Worm (Caenorhabditis elegans) whole organism, dauer: ENCODE measurements around the gene C29E4.15.
"Not testable (repeated sequence)": the region's sequence is repeated elsewhere in the genome, so short reads cannot be mapped to it uniquely, and the experiment has no call there.

ENCODE experiments used
- unc-62 ChIP-seq: sonication (generic microtip); optimal IDR thresholded peaks from 2 replicates; lab custom pipeline; 2017; ENCODE audit warnings: missing biosample characterization, missing genetic modification reagents, missing genetic modification characterization

The C29E4.15 gene

DNA sequence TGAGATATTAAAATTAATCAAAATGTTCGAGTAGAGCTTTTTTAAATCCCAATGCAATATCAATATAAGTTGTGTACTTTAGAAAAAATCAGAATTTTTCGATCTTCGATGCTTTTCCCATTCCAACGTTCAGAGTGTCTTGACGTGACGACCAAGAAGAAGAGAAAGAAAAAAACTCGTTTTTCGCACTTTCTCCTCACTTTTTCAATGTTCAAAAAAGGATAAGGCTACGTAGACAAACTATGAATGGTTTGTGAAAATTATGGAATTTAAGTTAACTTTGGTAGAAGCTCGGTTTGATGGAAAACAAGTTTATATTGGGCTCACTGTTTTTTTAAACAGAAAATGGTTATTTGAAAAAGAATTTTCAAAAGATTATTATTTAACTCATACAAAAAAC is 4.7 kb upstream of the C29E4.15 start:
- TF ChIP-seq unc-62 (GFP tag; lab: Kevin White, UChicago): no peak

ce11 chrIII:7948802-7949201 is 3.6 kb upstream of the C29E4.15 start, which contains the start of gene col-90:
TSS of gene col-90 (plus strand) at chrIII:7948838.
- no peak for TF ChIP-seq unc-62 (GFP tag; lab: Kevin White, UChicago)

DNA sequence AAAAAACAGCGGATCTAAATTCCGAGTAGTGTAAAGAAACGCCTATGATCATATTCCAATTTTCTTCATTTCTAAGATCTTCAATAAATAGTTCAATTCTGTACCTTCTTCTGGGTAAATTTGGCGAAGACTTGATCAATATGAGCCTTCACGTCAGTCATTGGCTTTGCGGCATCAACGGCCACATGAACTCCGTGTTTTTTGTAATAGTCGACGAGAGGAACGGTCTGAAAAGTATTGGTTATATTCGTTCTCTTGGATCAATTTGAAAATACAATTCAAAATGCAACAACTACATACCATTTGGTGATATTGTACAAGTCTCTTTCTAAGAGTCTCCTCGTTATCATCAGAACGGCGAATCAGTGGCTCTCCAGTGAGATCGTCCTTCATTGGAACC is 2.0 kb upstream of the C29E4.15 start:
- no peak for TF ChIP-seq unc-62 (GFP tag; lab: Kevin White, UChicago)

ce11 chrIII:7953208-7953607 is 785 bp downstream of the C29E4.15 start, which contains the start of gene let-754:
TSS of gene let-754 (minus strand) at chrIII:7953308.
- no peak for TF ChIP-seq unc-62 (GFP tag; lab: Kevin White, UChicago)

DNA sequence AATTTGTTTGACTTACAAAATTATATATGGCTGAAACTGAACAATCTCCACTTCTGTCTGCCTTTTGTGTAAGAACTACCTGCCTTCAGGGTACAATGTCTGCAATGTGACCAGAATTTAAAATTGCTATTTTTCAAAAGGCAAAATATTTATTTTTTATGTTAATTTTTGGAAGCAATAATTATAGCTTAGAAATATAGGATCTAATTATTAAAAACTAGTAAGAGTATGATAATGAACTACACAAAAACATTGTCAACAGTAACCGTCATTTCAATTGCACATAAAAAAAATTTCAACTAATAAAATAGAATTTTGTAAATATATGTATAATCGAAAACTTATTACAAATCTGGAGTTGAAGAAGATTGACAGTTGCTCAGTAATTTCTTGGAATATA is 4.5 kb downstream of the C29E4.15 start, which contains the start of gene C29E4.9:
C29E4.9 (minus strand) TSS at position 101 of the 400 bp plus-strand sequence.
- no peak for TF ChIP-seq unc-62 (GFP tag; lab: Kevin White, UChicago)

- TF ChIP-seq unc-62 (GFP tag; lab: Kevin White, UChicago): no peak
Observed at ce11 chrIII:7958085-7958484, 5.7 kb downstream of the C29E4.15 start, which contains the start of gene C29E4.11. TSS of gene C29E4.11 (minus strand) at chrIII:7958114.

DNA sequence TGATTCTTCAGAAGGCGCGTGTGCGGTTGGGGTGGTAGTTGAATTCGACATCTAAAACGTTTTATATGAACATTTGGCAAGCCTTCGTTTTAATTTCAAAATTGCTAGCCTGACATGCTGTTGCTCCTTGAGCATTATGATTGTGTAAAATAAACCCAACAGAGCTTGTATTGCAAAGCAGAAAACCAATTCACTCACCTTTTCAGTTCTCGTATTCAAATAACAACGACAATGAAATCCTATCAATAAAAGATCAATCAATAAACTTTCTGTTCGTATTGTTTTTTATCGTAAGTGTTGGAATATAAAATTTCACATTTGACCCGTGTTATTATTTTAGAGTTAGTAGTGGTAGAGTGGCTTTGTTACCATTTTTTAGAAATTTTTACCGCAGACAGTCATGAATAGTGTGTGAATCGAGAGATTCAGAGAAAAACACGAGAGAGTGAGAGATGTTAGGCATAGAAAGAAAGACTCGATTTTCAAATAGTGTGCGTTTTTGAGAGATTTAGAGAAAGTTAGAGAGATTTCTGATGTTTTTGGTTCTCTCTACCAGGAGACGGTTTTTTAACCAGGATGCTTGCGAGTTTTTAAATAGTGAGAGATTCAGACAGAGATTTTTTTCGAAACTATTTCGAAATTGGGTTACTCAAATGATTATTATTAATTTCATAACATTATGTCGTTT is 6.6 kb downstream of the C29E4.15 start, which contains the start of gene F54H12.10:
F54H12.10 (minus strand) TSS at position 51 of the 688 bp plus-strand sequence.
- not testable (repeated sequence) for TF ChIP-seq unc-62 (GFP tag; lab: Kevin White, UChicago)

DNA sequence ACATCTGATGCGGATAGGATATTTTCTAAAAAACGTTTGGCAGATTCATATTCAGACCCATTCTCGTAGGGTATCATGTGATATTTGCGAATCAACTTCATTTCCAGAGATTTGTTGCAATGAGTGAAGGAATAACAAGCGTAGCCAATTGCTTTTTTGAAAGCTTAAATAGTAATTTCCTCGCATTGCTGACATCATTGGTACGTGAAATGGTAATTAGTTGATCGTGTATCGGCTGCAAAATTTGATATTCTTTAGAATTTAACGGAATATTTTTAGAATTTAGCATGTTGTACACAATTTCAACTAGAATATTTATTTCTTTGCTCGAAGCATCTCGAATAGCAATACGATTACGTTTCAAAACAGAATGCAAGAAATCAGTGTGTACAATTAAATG is 10.2 kb downstream of the C29E4.15 start, which contains the start of gene F54H12.4:
F54H12.4 (minus strand) TSS at position 101 of the 400 bp plus-strand sequence.
- TF ChIP-seq unc-62 (GFP tag; lab: Kevin White, UChicago): not testable (repeated sequence)

DNA sequence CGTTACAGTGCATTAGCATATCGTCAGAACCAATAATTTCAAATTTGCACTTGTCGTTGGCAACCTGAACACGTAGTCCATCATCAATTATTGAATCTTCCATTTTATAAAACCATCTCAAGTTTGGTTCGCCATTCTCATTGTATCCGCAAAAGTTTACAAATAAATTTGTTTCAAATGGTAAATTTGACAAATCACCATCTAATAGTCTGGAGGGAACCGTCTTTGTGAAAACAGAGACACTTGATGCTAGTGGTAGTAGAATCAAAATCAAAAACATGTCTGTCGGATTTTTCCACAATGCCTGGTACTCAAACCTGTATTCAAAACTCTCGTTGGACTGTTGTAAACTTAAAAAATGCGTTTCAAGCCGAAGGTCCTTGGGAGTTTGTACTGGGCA is 11.9 kb downstream of the C29E4.15 start, which contains the start of gene F54H12.2:
F54H12.2 (plus strand) TSS at position 301 of the 400 bp plus-strand sequence.
- TF ChIP-seq unc-62 (GFP tag; lab: Kevin White, UChicago): not testable (repeated sequence)

DNA sequence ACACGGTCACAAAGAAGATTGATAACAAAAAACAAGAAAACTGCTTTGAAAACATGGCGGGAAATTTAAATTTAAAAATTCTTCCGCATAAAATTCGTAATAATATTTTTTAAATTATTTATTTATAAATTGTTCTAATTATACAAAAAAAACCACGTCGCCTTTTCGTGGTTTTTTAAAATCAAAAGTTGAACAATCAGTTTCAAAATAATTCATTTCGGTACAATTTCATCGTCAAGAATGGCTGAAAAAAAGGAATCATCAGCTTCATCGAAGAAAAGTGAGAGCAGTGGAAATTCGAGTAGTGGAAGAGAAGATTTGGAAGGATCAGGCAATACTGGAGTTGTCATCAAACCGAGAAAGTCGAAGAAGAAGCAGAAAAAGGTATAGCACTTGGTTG is 16.7 kb downstream of the C29E4.15 start, which contains the start of the genes F54H12.8 and F54H12.7:
F54H12.8 (minus strand) TSS at position 101 of the 400 bp plus-strand sequence.
F54H12.7 (plus strand) TSS at position 229 of the 400 bp plus-strand sequence.
- TF ChIP-seq unc-62 (GFP tag; lab: Kevin White, UChicago): no peak

DNA sequence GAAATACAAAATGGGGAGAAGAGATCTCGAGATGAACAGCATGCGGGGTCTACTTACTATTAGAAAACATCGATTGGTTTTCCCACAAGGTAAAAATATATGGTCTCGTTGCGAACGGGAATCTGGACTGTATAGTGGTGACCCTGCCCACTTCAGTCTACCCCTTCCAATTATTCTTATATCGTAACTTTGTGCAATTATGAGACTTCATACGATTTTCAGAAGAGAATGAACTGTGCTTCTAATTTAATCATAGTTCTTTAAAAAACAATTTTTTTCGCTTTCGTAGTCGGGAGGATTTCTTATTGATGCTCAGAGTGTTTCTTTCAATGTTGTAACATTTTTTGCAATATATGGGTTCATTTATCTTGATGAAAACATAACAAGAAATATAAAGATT is 19.6 kb downstream of the C29E4.15 start, which contains the start of gene F54H12.5:
F54H12.5 (minus strand) TSS at position 101 of the 400 bp plus-strand sequence.
- no peak for TF ChIP-seq unc-62 (GFP tag; lab: Kevin White, UChicago)

- no peak for TF ChIP-seq unc-62 (GFP tag; lab: Kevin White, UChicago)
Observed at ce11 chrIII:7972687-7973086, 20.3 kb downstream of the C29E4.15 start.

- no peak for TF ChIP-seq unc-62 (GFP tag; lab: Kevin White, UChicago)
Observed at ce11 chrIII:7973201-7973767, 20.9 kb downstream of the C29E4.15 start, which contains the start of the genes eef-1B.1 and aco-2. TSS of gene eef-1B.1 (minus strand) at chrIII:7973386. TSS of gene aco-2 (plus strand) at chrIII:7973717.

DNA sequence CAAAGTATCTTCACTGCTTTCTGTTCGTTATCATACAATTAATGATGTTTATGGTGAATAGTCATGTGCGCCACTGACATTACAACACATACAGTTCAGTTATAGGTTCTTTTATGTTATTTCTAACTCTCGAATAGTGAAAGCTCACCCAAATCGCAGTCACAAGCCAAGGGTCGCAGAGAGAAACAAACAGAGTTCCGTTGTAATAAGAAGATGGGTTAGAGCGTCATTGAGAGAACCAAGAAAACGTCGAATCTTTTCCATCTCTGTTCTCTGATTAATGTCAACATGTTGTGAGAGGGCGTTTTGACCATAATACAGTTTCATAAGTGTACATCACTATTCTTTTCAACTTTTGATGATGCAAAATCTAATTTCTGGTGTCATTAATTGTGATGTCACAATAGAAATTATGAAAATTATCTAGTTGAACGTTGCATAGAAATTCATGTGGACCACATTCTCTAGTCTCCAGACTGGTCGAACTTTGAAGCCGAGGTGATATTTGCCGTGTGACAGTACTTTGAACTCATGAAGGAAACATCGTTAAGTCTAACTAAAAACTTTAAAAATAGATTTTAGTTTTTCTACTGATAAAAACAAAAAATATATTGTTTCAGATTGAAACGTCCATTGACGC is 21.7 kb downstream of the C29E4.15 start:
- TF ChIP-seq unc-62 (GFP tag; lab: Kevin White, UChicago): no peak

ce11 chrIII:7977224-7977623 is 24.8 kb downstream of the C29E4.15 start:
- no peak for TF ChIP-seq unc-62 (GFP tag; lab: Kevin White, UChicago)
